6 fruit fly cellular contexts compared by ENCODE assay signal in the genomic region with DNA sequence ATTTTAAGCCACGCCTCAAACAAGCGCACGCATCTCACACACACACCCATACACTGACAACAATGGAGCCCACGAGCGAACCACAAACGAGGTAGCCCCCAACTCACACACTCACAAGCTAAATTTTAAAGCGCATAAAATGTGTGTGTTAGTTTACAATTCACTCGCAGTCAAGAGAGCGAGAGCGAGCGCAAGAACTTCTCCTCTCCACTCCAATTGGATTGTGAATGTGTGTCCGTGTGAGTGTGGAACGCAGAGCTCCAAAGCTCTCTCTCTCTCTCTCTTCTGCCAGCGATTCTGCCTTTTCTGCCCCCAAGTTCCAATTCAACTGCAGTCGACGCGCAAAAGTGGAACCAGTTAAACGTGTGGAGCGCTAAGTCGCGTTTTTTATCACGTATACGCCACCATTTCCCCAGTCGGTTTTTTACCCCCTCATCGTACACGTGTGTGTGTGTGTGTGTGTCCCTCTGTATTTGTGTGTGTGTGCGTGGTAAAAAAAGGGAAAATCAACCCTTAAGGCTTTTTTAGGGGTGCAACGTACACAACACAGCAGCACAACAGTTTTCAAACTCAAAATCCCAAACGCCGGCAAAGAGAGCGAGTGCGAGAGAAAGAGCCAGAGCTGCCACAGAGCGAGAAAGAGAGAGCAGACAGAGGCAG.
TF ChIP-seq lines count a peak whose summit lies in the region.

No protein-coding gene starts in this region.

- TF ChIP-seq CTCF in whole organism, embryonic (GFP tag; optimal IDR thresholded peaks at IDR 0.05; lab: Kevin White, UChicago) = no peak

TF ChIP-seq in whole organism, 6 proteins besides CTCF, POLR2A, EP300 and RAD21:
- TF ChIP-seq Dll (optimal IDR thresholded peaks at IDR 0.05; lab: Kevin White, UChicago) (peak; percentile 92), EcR (GFP tag; optimal IDR thresholded peaks at IDR 0.05; lab: Kevin White, UChicago) (no peak)

TF ChIP-seq in whole organism, adult, 20 proteins besides CTCF, POLR2A, EP300 and RAD21:
- TF ChIP-seq Hr96 (GFP tag; optimal IDR thresholded peaks at IDR 0.05; lab: Kevin White, UChicago) (no peak), tj (GFP tag; optimal IDR thresholded peaks at IDR 0.05; lab: Kevin White, UChicago) (no peak), Crg-1 (GFP tag; optimal IDR thresholded peaks at IDR 0.05; lab: Kevin White, UChicago) (no peak), cnc (optimal IDR thresholded peaks at IDR 0.05; lab: Kevin White, UChicago) (no peak), pad (GFP tag; optimal IDR thresholded peaks at IDR 0.05; lab: Kevin White, UChicago) (peak; percentile 96), bab1 (GFP tag; optimal IDR thresholded peaks at IDR 0.05; lab: Kevin White, UChicago) (peak; percentile 5), Clk (GFP tag; optimal IDR thresholded peaks at IDR 0.05; lab: Kevin White, UChicago) (no peak), CG5204 (GFP tag; optimal IDR thresholded peaks at IDR 0.05; lab: Kevin White, UChicago) (no peak), CG7045 (GFP tag; optimal IDR thresholded peaks at IDR 0.05; lab: Kevin White, UChicago) (no peak), CG14711 (tag; optimal IDR thresholded peaks at IDR 0.05; lab: Kevin White, UChicago) (no peak), kay (GFP tag; lab: Kevin White, UChicago; ENCODE audit: borderline replicate concordance) (no peak), CG12768 (GFP tag; optimal IDR thresholded peaks at IDR 0.05; lab: Kevin White, UChicago) (peak; percentile 1), Mnt (GFP tag; optimal IDR thresholded peaks at IDR 0.05; lab: Kevin White, UChicago) (no peak), ovo (GFP tag; optimal IDR thresholded peaks at IDR 0.05; lab: Kevin White, UChicago) (no peak)
TF ChIP-seq in whole organism, adult: peak in this region for 3.

TF ChIP-seq in whole organism, embryonic, 481 proteins besides CTCF, POLR2A, EP300 and RAD21 (continues in another document):
- TF ChIP-seq CG2875 (GFP tag; optimal IDR thresholded peaks at IDR 0.05; lab: Kevin White, UChicago) (no peak), ase (GFP tag; IDR thresholded peaks at IDR 0.05; lab: Robert Waterston, UW) (no peak), danr (GFP tag; IDR thresholded peaks at IDR 0.05; lab: Robert Waterston, UW) (no peak), ttk (GFP tag; IDR thresholded peaks at IDR 0.05; lab: Robert Waterston, UW) (peak; percentile 35; the same call in 1 of the 2 replicates), CG15514 (GFP tag; optimal IDR thresholded peaks at IDR 0.05; lab: Kevin White, UChicago) (peak; percentile 13), Ets65A (GFP tag; lab: Kevin White, UChicago) (no peak), Dll (GFP tag; IDR thresholded peaks at IDR 0.05; lab: Robert Waterston, UW; ENCODE audit: partially characterized antibody) (no peak), Jarid2 (GFP tag; optimal IDR thresholded peaks at IDR 0.05; lab: Kevin White, UChicago) (peak; percentile 73), cas (GFP tag; IDR thresholded peaks at IDR 0.05; lab: Robert Waterston, UW) (no peak), CG8281 (tag; optimal IDR thresholded peaks at IDR 0.05; lab: Kevin White, UChicago) (no peak), crol (GFP tag; IDR thresholded peaks at IDR 0.05; lab: Robert Waterston, UW) (0 out of 2 replicates have a peak, but pooled peaks have one; percentile 9), jing (GFP tag; optimal IDR thresholded peaks at IDR 0.05; lab: Kevin White, UChicago) (peak; percentile 24), gce (GFP tag; IDR thresholded peaks at IDR 0.05; lab: Robert Waterston, UW) (no peak), Lhr (GFP tag; optimal IDR thresholded peaks at IDR 0.05; lab: Kevin White, UChicago) (no peak), sqz (GFP tag; optimal IDR thresholded peaks at IDR 0.05; lab: Kevin White, UChicago) (peak; percentile 68), Nf-YA (GFP tag; IDR thresholded peaks at IDR 0.05; lab: Robert Waterston, UW) (peak; percentile 84), BtbVII (GFP tag; optimal IDR thresholded peaks at IDR 0.05; lab: Kevin White, UChicago) (no peak)

TF ChIP-seq in whole organism, prepupa, 60 proteins besides CTCF, POLR2A, EP300 and RAD21 (continues in another document):
- TF ChIP-seq Lpt (GFP tag; optimal IDR thresholded peaks at IDR 0.05; lab: Kevin White, UChicago) (no peak), CG31627 (GFP tag; optimal IDR thresholded peaks at IDR 0.05; lab: Kevin White, UChicago) (no peak), salr (GFP tag; optimal IDR thresholded peaks at IDR 0.05; lab: Kevin White, UChicago) (no peak), fd85E (GFP tag; optimal IDR thresholded peaks at IDR 0.05; lab: Kevin White, UChicago) (no peak), Met (GFP tag; optimal IDR thresholded peaks at IDR 0.05; lab: Kevin White, UChicago) (peak; percentile 11), Eip78C (GFP tag; lab: Kevin White, UChicago) (peak; percentile 66), Sox14 (GFP tag; optimal IDR thresholded peaks at IDR 0.05; lab: Kevin White, UChicago) (no peak), Hr38 (GFP tag; optimal IDR thresholded peaks at IDR 0.05; lab: Kevin White, UChicago) (no peak), Eip93F (GFP tag; optimal IDR thresholded peaks at IDR 0.05; lab: Kevin White, UChicago) (no peak), Hr39 (GFP tag; optimal IDR thresholded peaks at IDR 0.05; lab: Kevin White, UChicago) (no peak), dsx (GFP tag; optimal IDR thresholded peaks at IDR 0.05; lab: Kevin White, UChicago; ENCODE audit: poor library complexity, severe bottlenecking) (peak; percentile 33), net (GFP tag; optimal IDR thresholded peaks at IDR 0.05; lab: Kevin White, UChicago) (no peak), acj6 (GFP tag; optimal IDR thresholded peaks at IDR 0.05; lab: Kevin White, UChicago) (no peak), Sox15 (GFP tag; optimal IDR thresholded peaks at IDR 0.05; lab: Kevin White, UChicago) (no peak), CG8632 (GFP tag; optimal IDR thresholded peaks at IDR 0.05; lab: Kevin White, UChicago) (no peak), CG3919 (GFP tag; optimal IDR thresholded peaks at IDR 0.05; lab: Kevin White, UChicago) (no peak), Gug (GFP tag; IDR thresholded peaks at IDR 0.05; lab: Robert Waterston, UW) (no peak), CG6854 (GFP tag; optimal IDR thresholded peaks at IDR 0.05; lab: Kevin White, UChicago) (peak; percentile 15), cyc (GFP tag; optimal IDR thresholded peaks at IDR 0.05; lab: Kevin White, UChicago) (no peak)

TF ChIP-seq in whole organism, pupa, 21 proteins besides CTCF, POLR2A, EP300 and RAD21:
- TF ChIP-seq CG8301 (tag; optimal IDR thresholded peaks at IDR 0.05; lab: Kevin White, UChicago) (no peak), fd96Ca (GFP tag; IDR thresholded peaks at IDR 0.05; lab: Robert Waterston, UW) (0 out of 3 replicates have a peak, but pooled peaks have one; percentile 50), D1 (tag; optimal IDR thresholded peaks at IDR 0.05; lab: Kevin White, UChicago) (peak; percentile 16), CG12605 (GFP tag; IDR thresholded peaks at IDR 0.05; lab: Robert Waterston, UW) (peak; percentile 19; the same call in 1 of the 2 replicates)
TF ChIP-seq in whole organism, pupa: peak in this region for 3.

TF ChIP-seq in whole organism, wandering third instar larva, 38 proteins besides CTCF, POLR2A, EP300 and RAD21:
- TF ChIP-seq sage (GFP tag; optimal IDR thresholded peaks at IDR 0.05; lab: Kevin White, UChicago) (no peak), Jra (GFP tag; optimal IDR thresholded peaks at IDR 0.05; lab: Kevin White, UChicago) (peak; percentile 54), lola (GFP tag; optimal IDR thresholded peaks at IDR 0.05; lab: Kevin White, UChicago) (no peak), Rel (GFP tag; optimal IDR thresholded peaks at IDR 0.05; lab: Kevin White, UChicago) (peak; percentile 62), Rel (tag; optimal IDR thresholded peaks at IDR 0.05; lab: Kevin White, UChicago) (no peak), dl (GFP tag; optimal IDR thresholded peaks at IDR 0.05; lab: Kevin White, UChicago; ENCODE audit: insufficient read depth in 1 of 2, partially characterized antibody in 2 of 2) (peak; percentile 86 to 88), Vsx2 (GFP tag; optimal IDR thresholded peaks at IDR 0.05; lab: Kevin White, UChicago; ENCODE audit: partially characterized antibody) (peak; percentile 74), br (GFP tag; optimal IDR thresholded peaks at IDR 0.05; lab: Kevin White, UChicago) (peak; percentile 8), psq (GFP tag; optimal IDR thresholded peaks at IDR 0.05; lab: Kevin White, UChicago) (peak; percentile 6), Dif (GFP tag; optimal IDR thresholded peaks at IDR 0.05; lab: Kevin White, UChicago; ENCODE audit: partially characterized antibody) (peak; percentile 89), jim (GFP tag; optimal IDR thresholded peaks at IDR 0.05; lab: Kevin White, UChicago) (no peak), CrebA (GFP tag; optimal IDR thresholded peaks at IDR 0.05; lab: Kevin White, UChicago; ENCODE audit: borderline replicate concordance) (peak; percentile 58), h (GFP tag; optimal IDR thresholded peaks at IDR 0.05; lab: Kevin White, UChicago) (peak; percentile 19), N (GFP tag; optimal IDR thresholded peaks at IDR 0.05; lab: Kevin White, UChicago) (peak; percentile 52)
